Fruit fly (Drosophila melanogaster) whole organism, embryonic: Measurements from ENCODE around the gene lqfR.
A peak's percentile ranks its signal among the peaks of the same experiment; 100 is the strongest.

Experiments
- Antp ChIP-seq: fragments of 200-800 bp; sonication (Bioruptor generic); optimal IDR thresholded peaks from 3 replicates; lab custom pipeline; 2016; ENCODE audit warnings: missing biosample characterization, missing genetic modification characterization
- BEAF-32 ChIP-seq: fragments of 200-800 bp; sonication (Bioruptor generic); optimal IDR thresholded peaks from 3 replicates; lab custom pipeline; 2017; ENCODE audit warnings: missing biosample characterization, missing genetic modification characterization, mild to moderate bottlenecking, moderate library complexity, missing genetic modification reagents
- Bdp1 ChIP-seq: fragments of 200-800 bp; sonication (Bioruptor generic); optimal IDR thresholded peaks from 3 replicates; lab custom pipeline; 2016; ENCODE audit warnings: missing biosample characterization, missing genetic modification characterization
- Bgb ChIP-seq: fragments of 200-800 bp; sonication (Bioruptor generic); IDR thresholded peaks from 2 replicates; pipeline ENCODE4 v1.3.6; 2022; ENCODE audit warnings: missing biosample characterization, missing genetic modification characterization; ENCODE audit not compliant: partially characterized antibody
- Blimp-1 ChIP-seq: fragments of 200-800 bp; sonication (Bioruptor generic); optimal IDR thresholded peaks from 3 replicates; lab custom pipeline; 2018; ENCODE audit warnings: missing biosample characterization, missing genetic modification characterization, mild to moderate bottlenecking, moderate library complexity, missing genetic modification reagents
- CG12071 ChIP-seq: fragments of 200-800 bp; sonication (Bioruptor generic); optimal IDR thresholded peaks from 3 replicates; lab custom pipeline; 2018; ENCODE audit warnings: missing biosample characterization, mild to moderate bottlenecking, missing genetic modification characterization
- CG12769 ChIP-seq: fragments of 200-800 bp; sonication (Bioruptor generic); optimal IDR thresholded peaks from 2 replicates; lab custom pipeline; 2019; ENCODE audit warnings: missing biosample characterization, mild to moderate bottlenecking, missing genetic modification characterization, moderate library complexity
- CG14860 ChIP-seq: fragments of 200-800 bp; sonication (Bioruptor generic); IDR thresholded peaks from 3 replicates; pipeline ENCODE4 v1.3.6; 2022; ENCODE audit warnings: missing biosample characterization, missing genetic modification characterization; ENCODE audit not compliant: partially characterized antibody
- CG1603 ChIP-seq: fragments of 200-800 bp; sonication (Bioruptor generic); optimal IDR thresholded peaks from 2 replicates; lab custom pipeline; 2019; ENCODE audit warnings: missing biosample characterization, mild to moderate bottlenecking, missing genetic modification characterization, moderate library complexity
- CG16813 ChIP-seq: fragments of 200-800 bp; sonication (Bioruptor generic); IDR thresholded peaks from 3 replicates; pipeline ENCODE4 v1.3.6; 2022; ENCODE audit warnings: missing biosample characterization, missing genetic modification characterization; ENCODE audit not compliant: partially characterized antibody
- CG18599 ChIP-seq: fragments of 200-800 bp; sonication (Bioruptor generic); optimal IDR thresholded peaks from 3 replicates; lab custom pipeline; 2017; ENCODE audit warnings: missing biosample characterization, missing genetic modification characterization, mild to moderate bottlenecking, moderate library complexity, missing genetic modification reagents
- CG4404 ChIP-seq: fragments of 200-800 bp; sonication (Bioruptor generic); IDR thresholded peaks from 2 replicates; pipeline ENCODE4 v1.3.6; 2022; ENCODE audit warnings: missing biosample characterization, missing genetic modification characterization
- CG6791 ChIP-seq: fragments of 200-800 bp; sonication (Bioruptor generic); IDR thresholded peaks from 3 replicates; pipeline ENCODE4 v1.3.6; 2022; ENCODE audit warnings: missing biosample characterization, missing genetic modification characterization; ENCODE audit not compliant: partially characterized antibody
- CG8281 ChIP-seq: fragments of 200-800 bp; sonication (Bioruptor generic); optimal IDR thresholded peaks from 2 replicates; lab custom pipeline; 2018; ENCODE audit warnings: missing biosample characterization, mild to moderate bottlenecking, missing genetic modification characterization, moderate library complexity
- CG8290 ChIP-seq, 3 experiments: fragments of 200-800 bp; sonication (Bioruptor generic); optimal IDR thresholded peaks; 2 replicates each; lab custom pipeline; 2016 to 2019; ENCODE audit warnings: missing biosample characterization in 3 of 3, missing genetic modification characterization in 3 of 3, mild to moderate bottlenecking in 2 of 3, moderate library complexity in 1 of 3
- Camta ChIP-seq: fragments of 200-800 bp; sonication (Bioruptor generic); optimal IDR thresholded peaks from 2 replicates; lab custom pipeline; 2016; ENCODE audit warnings: missing biosample characterization, missing genetic modification characterization
- Doc3 ChIP-seq: fragments of 200-800 bp; sonication (Bioruptor generic); IDR thresholded peaks from 3 replicates; pipeline ENCODE4 v1.3.6; 2022; ENCODE audit warnings: missing biosample characterization, missing genetic modification characterization; ENCODE audit not compliant: partially characterized antibody
- Hey ChIP-seq: fragments of 200-800 bp; sonication (Bioruptor generic); optimal IDR thresholded peaks from 3 replicates; lab custom pipeline; 2018; ENCODE audit warnings: missing biosample characterization, mild to moderate bottlenecking, missing genetic modification characterization
- Lim3 ChIP-seq: fragments of 200-800 bp; sonication (Bioruptor generic); IDR thresholded peaks from 2 replicates; pipeline ENCODE4 v1.3.6; 2022; ENCODE audit warnings: missing biosample characterization, missing genetic modification characterization
- Med ChIP-seq: fragments of 200-800 bp; sonication (Bioruptor generic); peaks from one replicate; lab custom pipeline; 2016; ENCODE audit warnings: missing biosample characterization, missing genetic modification characterization, mild to moderate bottlenecking, inconsistent platforms, moderate library complexity
- NC2α ChIP-seq: fragments of 200-800 bp; sonication (Bioruptor generic); optimal IDR thresholded peaks from 2 replicates; lab custom pipeline; 2016; ENCODE audit warnings: missing biosample characterization, missing genetic modification characterization
- NC2β ChIP-seq: fragments of 200-800 bp; sonication (Bioruptor generic); optimal IDR thresholded peaks from 2 replicates; lab custom pipeline; 2016; ENCODE audit warnings: missing biosample characterization, missing genetic modification characterization
- NFAT ChIP-seq: fragments of 200-800 bp; sonication (Bioruptor generic); IDR thresholded peaks from 2 replicates; pipeline ENCODE4 v1.3.6; 2022; ENCODE audit warnings: missing biosample characterization, missing genetic modification characterization
- Opbp ChIP-seq: fragments of 200-800 bp; sonication (Bioruptor generic); IDR thresholded peaks from 3 replicates; pipeline ENCODE4 v1.3.6; 2022; ENCODE audit warnings: missing biosample characterization, missing genetic modification characterization; ENCODE audit not compliant: partially characterized antibody
- Scr ChIP-seq: fragments of 200-800 bp; sonication (Bioruptor generic); IDR thresholded peaks from 2 replicates; pipeline ENCODE4 v1.3.6; 2022; ENCODE audit warnings: missing biosample characterization, missing genetic modification characterization; ENCODE audit not compliant: partially characterized antibody
- Side ChIP-seq: fragments of 200-800 bp; sonication (Bioruptor generic); optimal IDR thresholded peaks from 2 replicates; lab custom pipeline; 2016; ENCODE audit warnings: missing biosample characterization, missing genetic modification characterization
- Vsx1 ChIP-seq: fragments of 200-800 bp; sonication (Bioruptor generic); optimal IDR thresholded peaks from 2 replicates; lab custom pipeline; 2017; ENCODE audit warnings: missing biosample characterization, mild to moderate bottlenecking, missing genetic modification characterization, missing genetic modification reagents
- al ChIP-seq: fragments of 200-800 bp; sonication (Bioruptor generic); IDR thresholded peaks from 2 replicates; pipeline ENCODE4 v1.3.6; 2022; ENCODE audit warnings: missing biosample characterization, missing genetic modification characterization
- amos ChIP-seq: fragments of 200-800 bp; sonication (Bioruptor generic); IDR thresholded peaks from 2 replicates; pipeline ENCODE4 v1.3.6; 2022; ENCODE audit warnings: missing biosample characterization, missing genetic modification characterization; ENCODE audit not compliant: partially characterized antibody
- ase ChIP-seq: fragments of 200-800 bp; sonication (Bioruptor generic); IDR thresholded peaks from 3 replicates; pipeline ENCODE4 v1.3.6; 2022; ENCODE audit warnings: missing biosample characterization, missing genetic modification characterization
- btn ChIP-seq: fragments of 200-800 bp; sonication (Bioruptor generic); optimal IDR thresholded peaks from 2 replicates; lab custom pipeline; 2016; ENCODE audit warnings: missing biosample characterization, missing genetic modification characterization
- exex ChIP-seq: fragments of 200-800 bp; sonication (Bioruptor generic); optimal IDR thresholded peaks from 4 replicates; lab custom pipeline; 2018; ENCODE audit warnings: missing biosample characterization, mild to moderate bottlenecking, missing genetic modification characterization, moderate library complexity
- gcm2 ChIP-seq: fragments of 200-800 bp; sonication (Bioruptor generic); optimal IDR thresholded peaks from 2 replicates; lab custom pipeline; 2016; ENCODE audit warnings: missing biosample characterization, missing genetic modification characterization
- gfzf ChIP-seq: fragments of 200-800 bp; sonication (Bioruptor generic); optimal IDR thresholded peaks from 2 replicates; lab custom pipeline; 2016; ENCODE audit warnings: missing biosample characterization, mild to moderate bottlenecking, missing genetic modification characterization, moderate library complexity
- grn ChIP-seq: fragments of 200-800 bp; sonication (Bioruptor generic); optimal IDR thresholded peaks from 3 replicates; lab custom pipeline; 2017; ENCODE audit warnings: missing biosample characterization, missing genetic modification characterization
- kni ChIP-seq: fragments of 200-800 bp; sonication (Bioruptor generic); optimal IDR thresholded peaks from 3 replicates; lab custom pipeline; 2017; ENCODE audit warnings: mild to moderate bottlenecking, missing biosample characterization, missing genetic modification reagents, missing genetic modification characterization
- mld ChIP-seq: fragments of 200-800 bp; sonication (Bioruptor generic); IDR thresholded peaks from 3 replicates; pipeline ENCODE4 v1.3.6; 2022; ENCODE audit warnings: missing biosample characterization, missing genetic modification characterization; ENCODE audit not compliant: partially characterized antibody
- pb ChIP-seq: fragments of 200-800 bp; sonication (Bioruptor generic); optimal IDR thresholded peaks from 3 replicates; lab custom pipeline; 2016; ENCODE audit warnings: missing biosample characterization, missing genetic modification characterization
- peb ChIP-seq: fragments of 200-800 bp; sonication (Bioruptor generic); IDR thresholded peaks from 2 replicates; pipeline ENCODE4 v1.3.6; 2022; ENCODE audit warnings: missing biosample characterization, missing genetic modification characterization
- pum ChIP-seq: fragments of 200-800 bp; sonication (Bioruptor generic); optimal IDR thresholded peaks from 2 replicates; lab custom pipeline; 2016; ENCODE audit warnings: missing biosample characterization, missing genetic modification characterization
- row ChIP-seq: fragments of 200-800 bp; sonication (Bioruptor generic); IDR thresholded peaks from 3 replicates; pipeline ENCODE4 v1.3.6; 2022; ENCODE audit warnings: missing biosample characterization, missing genetic modification characterization
- seq ChIP-seq: fragments of 200-800 bp; sonication (Bioruptor generic); IDR thresholded peaks from 2 replicates; pipeline ENCODE4 v1.3.6; 2022; ENCODE audit warnings: missing biosample characterization, missing genetic modification characterization
- slp2 ChIP-seq: fragments of 200-800 bp; sonication (Bioruptor generic); optimal IDR thresholded peaks from 2 replicates; lab custom pipeline; 2016; ENCODE audit warnings: missing biosample characterization, missing genetic modification characterization
- sr ChIP-seq: fragments of 200-800 bp; sonication (Bioruptor generic); IDR thresholded peaks from 3 replicates; pipeline ENCODE4 v1.3.6; 2022; ENCODE audit warnings: missing biosample characterization, missing genetic modification characterization
- stc ChIP-seq: fragments of 200-800 bp; sonication (Bioruptor generic); IDR thresholded peaks from 2 replicates; pipeline ENCODE4 v1.3.6; 2022; ENCODE audit warnings: missing biosample characterization, missing genetic modification characterization
- tll ChIP-seq, 2 experiments: fragments of 200-800 bp in 1 of 2; fragments of >200 bp in 1 of 2; sonication (Bioruptor generic) in 1 of 2; optimal IDR thresholded peaks; 2 replicates each; lab custom pipeline; 2017 to 2019; ENCODE audit warnings: missing biosample characterization in 2 of 2, missing genetic modification characterization in 2 of 2, mild to moderate bottlenecking in 1 of 2, moderate library complexity in 1 of 2

lqfR gene

DNA sequence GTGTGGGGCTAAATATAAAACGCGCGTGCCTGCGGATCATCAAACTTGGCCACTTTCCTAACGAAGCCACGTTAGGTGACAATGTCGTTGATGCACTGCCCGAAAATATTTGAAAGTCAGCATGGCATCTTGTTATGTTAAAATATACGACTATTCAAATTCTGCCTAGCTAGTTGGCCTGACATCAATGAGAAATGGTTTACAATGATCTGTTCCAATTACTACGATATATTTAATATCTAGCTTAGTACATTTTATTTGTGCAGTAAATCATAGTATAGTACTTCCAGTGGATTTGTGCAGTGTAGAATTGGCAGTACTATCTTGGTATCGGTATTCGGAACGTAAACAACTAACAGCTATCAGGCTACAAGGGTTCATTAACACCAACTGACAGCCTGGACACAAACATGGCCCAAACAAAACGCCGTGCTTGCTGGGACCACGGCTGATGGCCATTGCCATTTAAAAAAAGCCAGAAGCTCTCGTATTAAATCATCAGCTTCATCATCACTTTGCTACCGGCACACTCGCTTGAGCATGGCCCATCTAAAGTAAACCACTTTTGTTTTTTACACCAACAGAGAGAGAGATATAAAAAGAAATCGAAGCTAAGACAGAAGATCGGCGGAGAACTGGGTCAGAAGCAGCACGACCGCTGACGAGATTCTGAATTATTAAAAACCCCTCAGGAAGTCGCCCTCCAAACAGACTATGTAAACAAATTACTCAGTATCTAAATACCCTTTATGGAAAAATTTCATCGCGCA is 15.5 kb upstream of the lqfR start (continued):
- TF ChIP-seq CG18599 (GFP tag; lab: Kevin White, UChicago) (no peak), Blimp-1 (GFP tag; lab: Kevin White, UChicago) (peak; percentile 52), CG4404 (no peak), Side (no peak), CG12071 (no peak), sr (GFP tag; lab: Robert Waterston, UW) (no peak), NC2α (no peak), stc (GFP tag; lab: Robert Waterston, UW) (no peak), NC2β (GFP tag; lab: Kevin White, UChicago) (no peak), Bdp1 (no peak), CG8281 (no peak), row (GFP tag; lab: Robert Waterston, UW) (peak; percentile 36; the same call in 2 of the 3 replicates), CG1603 (peak; percentile 6)
- TF ChIP-seq, all 482 proteins: peak for 10

DNA sequence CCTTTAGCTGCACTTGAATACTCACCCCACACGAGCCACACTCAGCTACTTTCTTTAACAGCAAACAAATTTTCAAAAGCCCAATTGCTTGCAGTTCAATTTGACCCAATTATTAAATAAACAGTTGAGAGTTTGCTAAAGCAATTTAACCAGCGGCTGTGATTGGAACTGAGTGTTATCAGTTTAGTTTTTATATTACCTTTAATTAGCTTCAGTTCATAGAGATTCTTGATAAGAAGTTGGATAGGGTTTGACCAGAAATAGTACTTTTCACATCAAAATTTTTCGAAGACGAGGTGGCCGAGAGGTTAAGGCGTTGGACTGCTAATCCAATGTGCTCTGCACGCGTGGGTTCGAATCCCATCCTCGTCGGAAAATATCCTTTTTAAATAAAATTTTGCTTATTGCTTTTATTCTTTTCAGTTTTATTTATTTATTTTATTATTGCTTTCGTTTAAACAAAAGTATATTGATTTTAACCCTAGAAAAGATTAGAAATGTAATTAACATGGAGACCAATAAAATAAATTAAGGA is 14.8 kb upstream of the lqfR start:
- TF ChIP-seq mld (GFP tag; lab: Robert Waterston, UW) (0 out of 3 replicates have a peak, but pooled peaks have one; percentile 31), BEAF-32 (GFP tag; lab: Kevin White, UChicago) (no peak), amos (GFP tag; lab: Robert Waterston, UW) (peak; percentile 78; the same call in 1 of the 2 replicates), Hey (tag; lab: Kevin White, UChicago) (no peak), CG14860 (0 out of 3 replicates have a peak, but pooled peaks have one; percentile 35), Doc3 (GFP tag; lab: Robert Waterston, UW) (no peak), CG12769 (no peak), seq (GFP tag; lab: Robert Waterston, UW) (no peak), Camta (no peak), Antp (no peak), gfzf (no peak), CG16813 (GFP tag; lab: Robert Waterston, UW) (peak; percentile 66), sr (GFP tag; lab: Robert Waterston, UW) (no peak), gcm2 (GFP tag; lab: Kevin White, UChicago) (no peak), ase (GFP tag; lab: Robert Waterston, UW) (no peak), Bgb (GFP tag; lab: Robert Waterston, UW) (peak; percentile 50; the same call in 1 of the 2 replicates), slp2 (GFP tag; lab: Kevin White, UChicago) (no peak), al (no peak), Opbp (GFP tag; lab: Robert Waterston, UW) (peak; percentile 55; the same call in 1 of the 3 replicates), NFAT (GFP tag; lab: Robert Waterston, UW) (no peak), Scr (GFP tag; lab: Robert Waterston, UW) (peak; percentile 7; the same call in 1 of the 2 replicates), pum (GFP tag; lab: Kevin White, UChicago) (no peak), CG6791 (GFP tag; lab: Robert Waterston, UW) (peak; percentile 74), grn (GFP tag; lab: Kevin White, UChicago) (peak; percentile 73), pb (GFP tag; lab: Kevin White, UChicago) (no peak), Vsx1 (GFP tag; lab: Kevin White, UChicago) (peak; percentile 85), Med (peak; percentile 25), btn (GFP tag; lab: Kevin White, UChicago) (no peak), exex (peak; percentile 88), tll (GFP tag; optimal IDR thresholded peaks at IDR 0.05; lab: Kevin White, UChicago) (no peak), kni (GFP tag; lab: Kevin White, UChicago) (no peak), Lim3 (GFP tag; lab: Robert Waterston, UW) (peak; percentile 19; the same call in 1 of the 2 replicates), Bdp1 (peak; percentile 94), peb (no peak), CG8290 (GFP tag; optimal IDR thresholded peaks at IDR 0.05; lab: Kevin White, UChicago) (no peak), CG8290 (tag; optimal IDR thresholded peaks at IDR 0.05; lab: Kevin White, UChicago) (peak in 1 of 2 experiments; percentile 22)
